Fruit fly (Drosophila melanogaster): ENCODE data around the gene CkIIalpha-i3.

dm6 chr3L:718378-718777, 8.0 kb upstream of the CkIIalpha-i3 start:
- TF ChIP-seq CG8119 (GFP tag; IDR thresholded peaks at IDR 0.05) (no peak), Met (GFP tag; optimal IDR thresholded peaks at IDR 0.05) (no peak), CG6792 (GFP tag; optimal IDR thresholded peaks at IDR 0.05) (no peak), Gug (GFP tag; IDR thresholded peaks at IDR 0.05) (no peak; the same call in 1 of the 2 replicates), dac (GFP tag; optimal IDR thresholded peaks at IDR 0.05) (no peak), CG15336 (GFP tag; IDR thresholded peaks at IDR 0.05) (no peak), Hr4 (GFP tag; optimal IDR thresholded peaks at IDR 0.05) (no peak), svp (GFP tag) (no peak), achi (GFP tag; optimal IDR thresholded peaks at IDR 0.05) (no peak)

Data from whole organism, prepupa.